Fruit fly (Drosophila melanogaster) whole organism, embryonic: ENCODE data around the gene CG10376.

Experiments
- Abd-B ChIP-seq: fragments of 200-800 bp; sonication (Bioruptor generic); optimal IDR thresholded peaks from 2 replicates; lab custom pipeline; 2018; ENCODE audit warnings: missing biosample characterization, mild to moderate bottlenecking, missing genetic modification characterization, moderate library complexity
- Atf-2 ChIP-seq: fragments of 200-800 bp; sonication (Bioruptor generic); optimal IDR thresholded peaks from 2 replicates; lab custom pipeline; 2016; ENCODE audit warnings: missing biosample characterization, missing genetic modification characterization
- Blimp-1 ChIP-seq: fragments of 200-800 bp; sonication (Bioruptor generic); optimal IDR thresholded peaks from 3 replicates; lab custom pipeline; 2018; ENCODE audit warnings: missing biosample characterization, missing genetic modification characterization, mild to moderate bottlenecking, moderate library complexity, missing genetic modification reagents
- CG10366 ChIP-seq: fragments of 200-800 bp; sonication (Bioruptor generic); IDR thresholded peaks from 2 replicates; pipeline ENCODE4 v1.3.6; 2022; ENCODE audit warnings: missing biosample characterization, missing genetic modification characterization
- CG11695 ChIP-seq: fragments of 200-800 bp; sonication (Bioruptor generic); IDR thresholded peaks from 3 replicates; pipeline ENCODE4 v1.3.6; 2022; ENCODE audit warnings: missing biosample characterization, missing genetic modification characterization
- CG12942 ChIP-seq: fragments of 200-800 bp; sonication (Bioruptor generic); optimal IDR thresholded peaks from 3 replicates; lab custom pipeline; 2016; ENCODE audit warnings: missing biosample characterization, missing genetic modification characterization
- CG13287 ChIP-seq: fragments of 200-800 bp; sonication (Bioruptor generic); IDR thresholded peaks from 2 replicates; pipeline ENCODE4 v1.3.6; 2022; ENCODE audit warnings: missing biosample characterization, missing genetic modification characterization; ENCODE audit not compliant: partially characterized antibody
- CG13775 ChIP-seq: fragments of 200-800 bp; sonication (Bioruptor generic); optimal IDR thresholded peaks from 3 replicates; lab custom pipeline; 2017; ENCODE audit warnings: missing biosample characterization, mild to moderate bottlenecking, missing genetic modification characterization
- CG14441 ChIP-seq: fragments of 200-800 bp; sonication (Bioruptor generic); IDR thresholded peaks from 2 replicates; pipeline ENCODE4 v1.3.6; 2022; ENCODE audit warnings: missing biosample characterization, missing genetic modification characterization
- CG15269 ChIP-seq: fragments of 200-800 bp; sonication (Bioruptor generic); optimal IDR thresholded peaks from 2 replicates; lab custom pipeline; 2018; ENCODE audit warnings: missing biosample characterization, mild to moderate bottlenecking, missing genetic modification characterization, moderate library complexity
- CG15601 ChIP-seq: fragments of 200-800 bp; sonication (Bioruptor generic); optimal IDR thresholded peaks from 3 replicates; lab custom pipeline; 2019; ENCODE audit warnings: missing biosample characterization, mild to moderate bottlenecking, missing genetic modification characterization, moderate library complexity
- CG16863 ChIP-seq: fragments of 200-800 bp; sonication (Bioruptor generic); optimal IDR thresholded peaks from 3 replicates; lab custom pipeline; 2016; ENCODE audit warnings: missing biosample characterization, missing genetic modification characterization
- CG17912 ChIP-seq: fragments of 200-800 bp; sonication (Bioruptor generic); optimal IDR thresholded peaks from 2 replicates; lab custom pipeline; 2018; ENCODE audit warnings: missing biosample characterization, mild to moderate bottlenecking, missing genetic modification characterization
- CG1792 ChIP-seq: fragments of 200-800 bp; sonication (Bioruptor generic); optimal IDR thresholded peaks from 2 replicates; lab custom pipeline; 2016; ENCODE audit warnings: missing biosample characterization, missing genetic modification characterization
- CG2202 ChIP-seq: fragments of 200-800 bp; sonication (Bioruptor generic); optimal IDR thresholded peaks from 2 replicates; lab custom pipeline; 2018; ENCODE audit warnings: missing biosample characterization, mild to moderate bottlenecking, missing genetic modification characterization
- CG2889 ChIP-seq: fragments of 200-800 bp; sonication (Bioruptor generic); IDR thresholded peaks from 3 replicates; pipeline ENCODE4 v1.3.6; 2022; ENCODE audit warnings: missing biosample characterization, missing genetic modification characterization
- CG30020 ChIP-seq: fragments of 200-800 bp; optimal IDR thresholded peaks from 2 replicates; lab custom pipeline; 2019; ENCODE audit warnings: missing biosample characterization, mild to moderate bottlenecking, missing genetic modification characterization, moderate library complexity
- CG3065 ChIP-seq: fragments of 200-800 bp; sonication (Bioruptor generic); optimal IDR thresholded peaks from 2 replicates; lab custom pipeline; 2016; ENCODE audit warnings: missing biosample characterization, missing genetic modification characterization
- CG32532 ChIP-seq: fragments of 200-800 bp; sonication (Bioruptor generic); IDR thresholded peaks from 2 replicates; pipeline ENCODE4 v1.3.6; 2022; ENCODE audit warnings: missing biosample characterization, missing genetic modification characterization
- CG3281 ChIP-seq: fragments of 200-800 bp; sonication (Bioruptor generic); optimal IDR thresholded peaks from 3 replicates; lab custom pipeline; 2017; ENCODE audit warnings: missing biosample characterization, mild to moderate bottlenecking, missing genetic modification characterization
- CG4360 ChIP-seq: fragments of 200-800 bp; sonication (Bioruptor generic); IDR thresholded peaks from 2 replicates; pipeline ENCODE4 v1.3.6; 2022; ENCODE audit warnings: missing biosample characterization, missing genetic modification characterization
- CG4854 ChIP-seq: fragments of 200-800 bp; sonication (Bioruptor generic); optimal IDR thresholded peaks from 2 replicates; lab custom pipeline; 2016; ENCODE audit warnings: missing biosample characterization, missing genetic modification characterization, inconsistent platforms
- CG7271 ChIP-seq: fragments of 200-800 bp; sonication (Bioruptor generic); optimal IDR thresholded peaks from 2 replicates; lab custom pipeline; 2018; ENCODE audit warnings: missing biosample characterization, mild to moderate bottlenecking, missing genetic modification characterization, moderate library complexity
- D19B ChIP-seq: fragments of 200-800 bp; sonication (Bioruptor generic); optimal IDR thresholded peaks from 2 replicates; lab custom pipeline; 2017; ENCODE audit warnings: missing biosample characterization, mild to moderate bottlenecking, missing genetic modification characterization
- Deaf1 ChIP-seq: fragments of 200-800 bp; optimal IDR thresholded peaks from 3 replicates; lab custom pipeline; 2019; ENCODE audit warnings: missing biosample characterization, mild to moderate bottlenecking, missing genetic modification characterization, moderate library complexity
- Fer3 ChIP-seq: fragments of 200-800 bp; sonication (Bioruptor generic); optimal IDR thresholded peaks from 2 replicates; lab custom pipeline; 2018; ENCODE audit warnings: missing biosample characterization, mild to moderate bottlenecking, missing genetic modification characterization, moderate library complexity
- HLH3B ChIP-seq: fragments of 200-800 bp; sonication (Bioruptor generic); IDR thresholded peaks from 2 replicates; pipeline ENCODE4 v1.3.6; 2022; ENCODE audit warnings: missing biosample characterization, missing genetic modification characterization
- HLH54F ChIP-seq: fragments of 200-800 bp; sonication (Bioruptor generic); optimal IDR thresholded peaks from 3 replicates; lab custom pipeline; 2016; ENCODE audit warnings: missing biosample characterization, missing genetic modification characterization
- Hr3 ChIP-seq: fragments of 200-800 bp; sonication (Bioruptor generic); optimal IDR thresholded peaks from 3 replicates; lab custom pipeline; 2016; ENCODE audit warnings: missing biosample characterization, missing genetic modification characterization
- Hr39 ChIP-seq: fragments of >200 bp; optimal IDR thresholded peaks from 2 replicates; lab custom pipeline; 2017
- Opbp ChIP-seq: fragments of 200-800 bp; sonication (Bioruptor generic); IDR thresholded peaks from 3 replicates; pipeline ENCODE4 v1.3.6; 2022; ENCODE audit warnings: missing biosample characterization, missing genetic modification characterization; ENCODE audit not compliant: partially characterized antibody
- bcd ChIP-seq: fragments of 200-800 bp; sonication (Bioruptor generic); optimal IDR thresholded peaks from 2 replicates; lab custom pipeline; 2017; ENCODE audit warnings: missing biosample characterization, mild to moderate bottlenecking, missing genetic modification characterization
- bowl ChIP-seq: fragments of 200-800 bp; sonication (Bioruptor generic); IDR thresholded peaks from 2 replicates; pipeline ENCODE4 v1.3.6; 2022; ENCODE audit warnings: missing biosample characterization, missing genetic modification characterization
- br ChIP-seq: fragments of >200 bp; optimal IDR thresholded peaks from 2 replicates; lab custom pipeline; 2017
- caup ChIP-seq: fragments of 200-800 bp; sonication (Bioruptor generic); optimal IDR thresholded peaks from 3 replicates; lab custom pipeline; 2017; ENCODE audit warnings: missing biosample characterization, mild to moderate bottlenecking, missing genetic modification characterization, moderate library complexity; ENCODE audit not compliant: severe bottlenecking
- disco-r ChIP-seq: fragments of 200-800 bp; sonication (Bioruptor generic); optimal IDR thresholded peaks from 2 replicates; lab custom pipeline; 2016; ENCODE audit warnings: missing biosample characterization, missing genetic modification characterization
- fd3F ChIP-seq: fragments of 200-800 bp; sonication (Bioruptor generic); optimal IDR thresholded peaks from 2 replicates; lab custom pipeline; 2018; ENCODE audit warnings: missing biosample characterization, mild to moderate bottlenecking, missing genetic modification characterization, moderate library complexity
- fu2 ChIP-seq: fragments of 200-800 bp; sonication (Bioruptor generic); optimal IDR thresholded peaks from 2 replicates; lab custom pipeline; 2016; ENCODE audit warnings: missing biosample characterization, missing genetic modification characterization
- ham ChIP-seq: fragments of 200-800 bp; sonication (Bioruptor generic); IDR thresholded peaks from 2 replicates; pipeline ENCODE4 v1.3.6; 2022; ENCODE audit warnings: missing biosample characterization, missing genetic modification characterization
- kni ChIP-seq: fragments of 200-800 bp; sonication (Bioruptor generic); optimal IDR thresholded peaks from 3 replicates; lab custom pipeline; 2017; ENCODE audit warnings: mild to moderate bottlenecking, missing biosample characterization, missing genetic modification reagents, missing genetic modification characterization
- lab ChIP-seq: fragments of 200-800 bp; sonication (Bioruptor generic); optimal IDR thresholded peaks from 3 replicates; lab custom pipeline; 2017; ENCODE audit warnings: missing biosample characterization, missing genetic modification characterization, mild to moderate bottlenecking, moderate library complexity, missing genetic modification reagents
- mld ChIP-seq: fragments of 200-800 bp; sonication (Bioruptor generic); IDR thresholded peaks from 3 replicates; pipeline ENCODE4 v1.3.6; 2022; ENCODE audit warnings: missing biosample characterization, missing genetic modification characterization; ENCODE audit not compliant: partially characterized antibody
- p53 ChIP-seq: fragments of 200-800 bp; sonication (Bioruptor generic); optimal IDR thresholded peaks from 2 replicates; lab custom pipeline; 2016; ENCODE audit warnings: missing biosample characterization, missing genetic modification characterization
- pum ChIP-seq: fragments of 200-800 bp; sonication (Bioruptor generic); optimal IDR thresholded peaks from 2 replicates; lab custom pipeline; 2016; ENCODE audit warnings: missing biosample characterization, missing genetic modification characterization
- schlank ChIP-seq: fragments of 200-800 bp; sonication (Bioruptor generic); optimal IDR thresholded peaks from 2 replicates; lab custom pipeline; 2018; ENCODE audit warnings: missing biosample characterization, mild to moderate bottlenecking, missing genetic modification characterization
- shn ChIP-seq: fragments of 200-800 bp; sonication (Bioruptor generic); optimal IDR thresholded peaks from 3 replicates; lab custom pipeline; 2016; ENCODE audit warnings: missing biosample characterization, missing genetic modification characterization
- sisA ChIP-seq: fragments of 200-800 bp; sonication (Bioruptor generic); IDR thresholded peaks from 2 replicates; pipeline ENCODE4 v1.3.6; 2022; ENCODE audit warnings: missing biosample characterization, missing genetic modification characterization
- unc-4 ChIP-seq: fragments of 200-800 bp; sonication (Bioruptor generic); IDR thresholded peaks from 2 replicates; pipeline ENCODE4 v1.3.6; 2022; ENCODE audit warnings: missing biosample characterization, missing genetic modification characterization; ENCODE audit not compliant: partially characterized antibody
- wor ChIP-seq: fragments of 200-800 bp; sonication (Bioruptor generic); IDR thresholded peaks from 2 replicates; pipeline ENCODE4 v1.3.6; 2022; ENCODE audit warnings: missing biosample characterization, missing genetic modification characterization

Gene CG10376

DNA sequence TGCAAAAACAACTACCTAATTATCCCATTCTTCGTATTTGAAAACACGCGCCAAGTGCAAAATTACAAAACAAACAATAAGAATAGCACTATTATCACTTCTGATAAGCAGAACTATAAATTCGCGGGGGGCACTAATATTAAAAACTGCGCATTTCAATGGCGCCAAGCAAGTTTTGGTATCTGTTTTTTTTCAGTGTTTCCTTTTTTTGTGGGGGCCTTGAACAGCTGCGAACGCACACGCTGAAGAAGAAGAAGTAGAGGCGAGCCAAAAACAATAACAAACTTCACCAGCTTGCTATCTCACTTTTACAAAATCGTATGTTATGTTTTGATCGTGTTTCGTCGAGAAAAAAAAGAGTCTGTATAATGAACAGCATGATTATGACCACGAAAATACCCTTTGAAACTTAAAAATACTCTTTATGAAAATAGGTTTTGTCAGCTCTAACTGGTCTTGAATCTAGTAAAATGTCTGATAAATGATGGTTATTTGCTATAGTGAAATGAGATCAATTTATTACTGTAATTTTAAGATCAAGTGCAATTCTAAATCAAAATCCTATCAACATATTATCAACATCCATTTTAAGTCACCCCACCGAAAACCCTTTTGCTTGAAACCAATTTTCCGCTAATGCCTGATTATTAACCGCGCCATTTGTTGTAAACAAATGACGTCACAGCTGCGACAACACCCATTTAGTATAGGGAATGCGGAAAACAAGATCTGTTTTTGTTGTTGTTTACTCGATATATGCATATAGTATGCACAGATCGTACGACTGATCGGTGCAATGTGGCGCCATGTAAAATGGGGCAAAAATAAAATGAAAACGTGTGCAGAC is 8.8 kb downstream of the CG10376 start (continued):
- TF ChIP-seq CG30020 (no peak), CG32532 (GFP tag; lab: Robert Waterston, UW) (peak; percentile 73), CG2889 (GFP tag; lab: Robert Waterston, UW) (peak; percentile 63; the same call in 1 of the 3 replicates), D19B (GFP tag; lab: Kevin White, UChicago) (peak; percentile 83), sisA (GFP tag; lab: Robert Waterston, UW) (peak; percentile 54; the same call in 1 of the 2 replicates), caup (peak; percentile 62), CG13775 (GFP tag; lab: Kevin White, UChicago) (peak; percentile 55), fd3F (GFP tag; lab: Kevin White, UChicago) (no peak), bowl (GFP tag; lab: Robert Waterston, UW) (no peak), HLH54F (GFP tag; lab: Kevin White, UChicago) (peak; percentile 53), Abd-B (no peak), CG14441 (peak; percentile 86), Hr3 (GFP tag; lab: Kevin White, UChicago) (no peak), CG17912 (GFP tag; lab: Kevin White, UChicago) (no peak), CG4854 (GFP tag; lab: Kevin White, UChicago) (peak; percentile 22), Blimp-1 (GFP tag; lab: Kevin White, UChicago) (peak; percentile 48), p53 (no peak), br (lab: Kevin White, UChicago) (no peak), kni (no peak), Hr39 (lab: Kevin White, UChicago) (no peak), CG15269 (tag; lab: Kevin White, UChicago) (peak; percentile 45), CG7271 (tag; lab: Kevin White, UChicago) (no peak), ham (GFP tag; lab: Robert Waterston, UW) (no peak), Opbp (GFP tag; lab: Robert Waterston, UW) (no peak), mld (GFP tag; lab: Robert Waterston, UW) (no peak), CG4360 (GFP tag; lab: Robert Waterston, UW) (peak; percentile 59), Fer3 (peak; percentile 16), CG10366 (GFP tag; lab: Robert Waterston, UW) (peak; percentile 68), CG3281 (GFP tag; lab: Kevin White, UChicago) (peak; percentile 43), CG16863 (peak; percentile 26), fu2 (GFP tag; lab: Kevin White, UChicago) (peak; percentile 55), schlank (tag; lab: Kevin White, UChicago) (no peak), CG11695 (GFP tag; lab: Robert Waterston, UW) (peak; percentile 36; the same call in 1 of the 3 replicates), CG3065 (GFP tag; lab: Kevin White, UChicago) (no peak), lab (GFP tag; lab: Kevin White, UChicago) (peak; percentile 81), CG2202 (tag; lab: Kevin White, UChicago) (no peak), CG12942 (peak; percentile 31), Deaf1 (tag; lab: Kevin White, UChicago) (peak; percentile 26), pum (peak; percentile 27), Atf-2 (no peak), CG1792 (GFP tag; lab: Kevin White, UChicago) (no peak), unc-4 (GFP tag; lab: Robert Waterston, UW) (no peak), bcd (GFP tag; lab: Kevin White, UChicago) (peak; percentile 39), disco-r (GFP tag; lab: Kevin White, UChicago) (peak; percentile 3), CG13287 (no peak), CG15601 (tag; lab: Kevin White, UChicago) (no peak), HLH3B (GFP tag; lab: Robert Waterston, UW) (peak; percentile 52; the same call in 1 of the 2 replicates), shn (GFP tag; lab: Kevin White, UChicago) (peak; percentile 71), wor (GFP tag; lab: Robert Waterston, UW) (no peak)
